Worm (Caenorhabditis elegans) whole organism, L2 larva: ENCODE results near the gene C53D6.10.

ENCODE experiments used
- C34F6.9 ChIP-seq: fragments of 150-350 bp; optimal IDR thresholded peaks from 2 replicates; lab custom pipeline; 2014; ENCODE audit warnings: missing biosample characterization, missing genetic modification characterization
- F13H6.1 ChIP-seq: sonication (generic microtip); optimal IDR thresholded peaks from 2 replicates; lab custom pipeline; 2016; ENCODE audit warnings: missing genetic modification characterization, missing compliant biosample characterization
- Y55F3AM.14 ChIP-seq: fragments of 200-800 bp; sonication (Bioruptor generic); optimal IDR thresholded peaks from 2 replicates; lab custom pipeline; 2018; ENCODE audit warnings: mild to moderate bottlenecking, missing genetic modification characterization, missing compliant biosample characterization
- ZK546.5 ChIP-seq: sonication (generic microtip); optimal IDR thresholded peaks from 2 replicates; lab custom pipeline; 2017; ENCODE audit warnings: missing biosample characterization, missing genetic modification characterization
- alr-1 ChIP-seq: fragments of 150-350 bp; optimal IDR thresholded peaks from 2 replicates; lab custom pipeline; 2014; ENCODE audit warnings: missing biosample characterization, missing genetic modification characterization
- ama-1 ChIP-seq: fragments of 150-350 bp; optimal IDR thresholded peaks from 2 replicates; lab custom pipeline; 2018; ENCODE audit warnings: inconsistent platforms
- blmp-1 ChIP-seq: sonication (generic microtip); optimal IDR thresholded peaks from 2 replicates; lab custom pipeline; 2017; ENCODE audit warnings: missing genetic modification characterization, mild to moderate bottlenecking, missing compliant biosample characterization, antibody characterized with exemption, moderate library complexity; ENCODE audit not compliant: insufficient read depth
- ceh-82 ChIP-seq: fragments of 150-350 bp; optimal IDR thresholded peaks from 2 replicates; lab custom pipeline; 2014; ENCODE audit warnings: missing biosample characterization, missing genetic modification characterization
- crh-2 ChIP-seq: sonication (generic microtip); optimal IDR thresholded peaks from 2 replicates; lab custom pipeline; 2017; ENCODE audit warnings: missing biosample characterization, missing genetic modification characterization
- egl-27 ChIP-seq: sonication (generic microtip); optimal IDR thresholded peaks from 3 replicates; lab custom pipeline; 2017; ENCODE audit warnings: missing biosample characterization, missing genetic modification reagents, missing genetic modification characterization
- elt-1 ChIP-seq: fragments of 150-350 bp; optimal IDR thresholded peaks from 2 replicates; lab custom pipeline; 2014; ENCODE audit warnings: missing biosample characterization, missing genetic modification characterization
- elt-3 ChIP-seq: sonication (generic microtip); optimal IDR thresholded peaks from 2 replicates; lab custom pipeline; 2017; ENCODE audit warnings: missing biosample characterization, missing genetic modification characterization
- fos-1 ChIP-seq: fragments of 150-350 bp; optimal IDR thresholded peaks from 2 replicates; lab custom pipeline; 2014; ENCODE audit warnings: missing biosample characterization, missing genetic modification characterization
- gmeb-1 ChIP-seq: fragments of 150-350 bp; optimal IDR thresholded peaks from 2 replicates; lab custom pipeline; 2014; ENCODE audit warnings: missing biosample characterization, missing genetic modification characterization
- lin-11 ChIP-seq: fragments of 150-350 bp; sonication (generic microtip); optimal IDR thresholded peaks from 2 replicates; lab custom pipeline; 2014; ENCODE audit warnings: missing biosample characterization, missing genetic modification characterization, inconsistent platforms, mixed read lengths
- lin-39 ChIP-seq: fragments of 150-350 bp; optimal IDR thresholded peaks from 2 replicates; lab custom pipeline; 2014; ENCODE audit warnings: missing biosample characterization, missing genetic modification reagents, missing genetic modification characterization
- lsy-2 ChIP-seq, 2 experiments: fragments of 150-350 bp in 1 of 2; sonication (generic microtip) in 1 of 2; optimal IDR thresholded peaks; 2 replicates each; lab custom pipeline; 2014 to 2017; ENCODE audit warnings: missing biosample characterization in 2 of 2, missing genetic modification characterization in 2 of 2
- mab-5 ChIP-seq: fragments of 150-350 bp; optimal IDR thresholded peaks from 2 replicates; lab custom pipeline; 2014; ENCODE audit warnings: missing biosample characterization, missing genetic modification characterization
- mbf-1 ChIP-seq: sonication (generic microtip); optimal IDR thresholded peaks from 2 replicates; lab custom pipeline; 2017; ENCODE audit warnings: missing biosample characterization, missing genetic modification characterization
- mdl-1 ChIP-seq, 2 experiments: fragments of 150-350 bp in 1 of 2; sonication (generic microtip) in 1 of 2; optimal IDR thresholded peaks; 2 replicates each; lab custom pipeline; 2017; ENCODE audit warnings: missing biosample characterization in 2 of 2, missing genetic modification characterization in 2 of 2
- nhr-10 ChIP-seq: sonication (generic microtip); optimal IDR thresholded peaks from 2 replicates; lab custom pipeline; 2017; ENCODE audit warnings: missing biosample characterization, missing genetic modification characterization
- nhr-129 ChIP-seq: fragments of 150-350 bp; optimal IDR thresholded peaks from 2 replicates; lab custom pipeline; 2014; ENCODE audit warnings: missing biosample characterization, missing genetic modification characterization
- nhr-21 ChIP-seq: fragments of 150-350 bp; optimal IDR thresholded peaks from 2 replicates; lab custom pipeline; 2014; ENCODE audit warnings: missing biosample characterization, missing genetic modification characterization
- nhr-23 ChIP-seq: fragments of 150-350 bp; optimal IDR thresholded peaks from 2 replicates; lab custom pipeline; 2014; ENCODE audit warnings: missing biosample characterization, missing genetic modification reagents, missing genetic modification characterization
- nhr-237 ChIP-seq: fragments of 150-350 bp; optimal IDR thresholded peaks from 2 replicates; lab custom pipeline; 2014; ENCODE audit warnings: missing biosample characterization, missing genetic modification characterization
- nhr-25 ChIP-seq: fragments of 150-350 bp; sonication (generic microtip); optimal IDR thresholded peaks from 3 replicates; lab custom pipeline; 2014; ENCODE audit warnings: missing biosample characterization, missing genetic modification characterization
- nhr-6 ChIP-seq: fragments of 150-350 bp; optimal IDR thresholded peaks from 2 replicates; lab custom pipeline; 2014; ENCODE audit warnings: missing biosample characterization, missing genetic modification characterization
- peb-1 ChIP-seq: fragments of 150-350 bp; optimal IDR thresholded peaks from 2 replicates; lab custom pipeline; 2014; ENCODE audit warnings: missing biosample characterization, missing genetic modification characterization
- skn-1 ChIP-seq: sonication (generic microtip); optimal IDR thresholded peaks from 2 replicates; lab custom pipeline; 2017; ENCODE audit warnings: missing biosample characterization, missing genetic modification characterization
- sma-3 ChIP-seq: sonication (generic microtip); optimal IDR thresholded peaks from 2 replicates; lab custom pipeline; 2016; ENCODE audit warnings: missing genetic modification reagents, missing genetic modification characterization, missing compliant biosample characterization
- sma-9 ChIP-seq, 2 experiments: fragments of 150-350 bp in 1 of 2; sonication (generic microtip) in 1 of 2; optimal IDR thresholded peaks; 2 replicates each; lab custom pipeline; 2014 to 2016; ENCODE audit warnings: missing genetic modification characterization in 2 of 2, mild to moderate bottlenecking in 1 of 2, missing biosample characterization in 1 of 2, missing compliant biosample characterization in 1 of 2, missing genetic modification reagents in 1 of 2, moderate library complexity in 1 of 2
- snpc-4 ChIP-seq: fragments of 150-350 bp; optimal IDR thresholded peaks from 2 replicates; lab custom pipeline; 2014; ENCODE audit warnings: missing biosample characterization, missing genetic modification characterization
- unc-39 ChIP-seq: fragments of 150-350 bp; optimal IDR thresholded peaks from 2 replicates; lab custom pipeline; 2014; ENCODE audit warnings: missing biosample characterization, missing genetic modification characterization
- unc-55 ChIP-seq: fragments of 150-350 bp; sonication (generic microtip); optimal IDR thresholded peaks from 3 replicates; lab custom pipeline; 2014; ENCODE audit warnings: missing biosample characterization, missing genetic modification reagents, missing genetic modification characterization
- unc-62 ChIP-seq: fragments of 150-350 bp; optimal IDR thresholded peaks from 2 replicates; lab custom pipeline; 2014; ENCODE audit warnings: missing biosample characterization, missing genetic modification reagents, missing genetic modification characterization
- zag-1 ChIP-seq: fragments of 150-350 bp; optimal IDR thresholded peaks from 2 replicates; lab custom pipeline; 2014; ENCODE audit warnings: missing biosample characterization, missing genetic modification characterization
- ztf-11 ChIP-seq: sonication (generic microtip); optimal IDR thresholded peaks from 2 replicates; lab custom pipeline; 2017; ENCODE audit warnings: missing biosample characterization, missing genetic modification characterization
- ztf-4 ChIP-seq: fragments of 150-350 bp; optimal IDR thresholded peaks from 2 replicates; lab custom pipeline; 2014; ENCODE audit warnings: missing biosample characterization, missing genetic modification characterization

C53D6.10 gene

ce11 chrIV:9034340-9034739 is at the start of gene C53D6.10:
TSS of gene C53D6.10 (minus strand) at chrIV:9034440.
- no peak for TF ChIP-seq nhr-129 (tag; lab: Kevin White, UChicago)
- no peak for TF ChIP-seq fos-1
- TF ChIP-seq unc-39 = no peak
- no peak for TF ChIP-seq mbf-1 (tag; lab: Kevin White, UChicago)
- no peak for TF ChIP-seq elt-1 (tag; lab: Kevin White, UChicago)
- no peak for TF ChIP-seq alr-1 (tag; lab: Kevin White, UChicago)
- TF ChIP-seq nhr-6 (tag; lab: Kevin White, UChicago) = no peak
- no peak for TF ChIP-seq elt-3
- TF ChIP-seq unc-62 = no peak
- no peak for TF ChIP-seq zag-1 (tag; lab: Kevin White, UChicago)
- no peak for TF ChIP-seq ztf-4 (tag; lab: Kevin White, UChicago)
- TF ChIP-seq ztf-11 (tag; lab: Kevin White, UChicago) = no peak
- no peak for TF ChIP-seq ceh-82 (tag; lab: Kevin White, UChicago)

- no peak for TF ChIP-seq lsy-2 (tag; optimal IDR thresholded peaks at IDR 0.05; lab: Kevin White, UChicago)
- no peak for TF ChIP-seq skn-1
- no peak for TF ChIP-seq nhr-25 (tag; lab: Kevin White, UChicago)
- TF ChIP-seq egl-27 (tag; lab: Kevin White, UChicago) = no peak
Observed at ce11 chrIV:9082055-9082454, 47.8 kb upstream of the C53D6.10 start, which contains the start of gene twk-8. TSS of gene twk-8 (plus strand) at chrIV:9082355.

ce11 chrIV:9080201-9080600 is 46.0 kb upstream of the C53D6.10 start:
- peak; percentile 24 for TF ChIP-seq C34F6.9
- no peak for TF ChIP-seq nhr-6 (tag; lab: Kevin White, UChicago)
- peak; percentile 50 for TF ChIP-seq nhr-129 (tag; lab: Kevin White, UChicago)
- TF ChIP-seq sma-9 (GFP tag; optimal IDR thresholded peaks at IDR 0.05; lab: Kevin White, UChicago) = peak; percentile 52
- TF ChIP-seq sma-9 (tag; optimal IDR thresholded peaks at IDR 0.05; lab: Kevin White, UChicago) = no peak
- no peak for TF ChIP-seq mdl-1 (tag; optimal IDR thresholded peaks at IDR 0.05; lab: Kevin White, UChicago)
- TF ChIP-seq peb-1 (tag; lab: Kevin White, UChicago) = no peak
- TF ChIP-seq nhr-237 (tag; lab: Kevin White, UChicago) = no peak
- no peak for TF ChIP-seq ama-1 (lab: Kevin White, UChicago)
- TF ChIP-seq F13H6.1 (tag; lab: Kevin White, UChicago) = peak; percentile 70
- TF ChIP-seq alr-1 (tag; lab: Kevin White, UChicago) = no peak
- peak in 1 of 2 experiments; percentile 36 for TF ChIP-seq lsy-2 (tag; optimal IDR thresholded peaks at IDR 0.05; lab: Kevin White, UChicago)

- peak in 1 of 2 experiments; percentile 26 for TF ChIP-seq lsy-2 (tag; optimal IDR thresholded peaks at IDR 0.05; lab: Kevin White, UChicago)
- peak; percentile 19 for TF ChIP-seq sma-9 (GFP tag; optimal IDR thresholded peaks at IDR 0.05; lab: Kevin White, UChicago)
- no peak for TF ChIP-seq sma-9 (tag; optimal IDR thresholded peaks at IDR 0.05; lab: Kevin White, UChicago)
- TF ChIP-seq C34F6.9 = peak; percentile 11
- no peak for TF ChIP-seq crh-2 (tag; lab: Kevin White, UChicago)
- TF ChIP-seq unc-62 = no peak
- TF ChIP-seq nhr-129 (tag; lab: Kevin White, UChicago) = peak; percentile 36
Observed at ce11 chrIV:9079330-9079729, 45.1 kb upstream of the C53D6.10 start.

- TF ChIP-seq nhr-23 (tag; lab: Kevin White, UChicago) = no peak
Observed at ce11 chrIV:9078469-9078868, 44.2 kb upstream of the C53D6.10 start, which contains the start of gene mans-4. TSS of gene mans-4 (minus strand) at chrIV:9078569.

ce11 chrIV:9074244-9074723 is 40.0 kb upstream of the C53D6.10 start, which contains the start of gene mppb-1:
TSS of gene mppb-1 (plus strand) at chrIV:9074673.
- TF ChIP-seq C34F6.9 = peak; percentile 85
- peak; percentile 87 for TF ChIP-seq sma-3 (GFP tag; lab: Kevin White, UChicago)
- TF ChIP-seq fos-1 = peak; percentile 51
- TF ChIP-seq ceh-82 (tag; lab: Kevin White, UChicago) = no peak
- TF ChIP-seq ztf-4 (tag; lab: Kevin White, UChicago) = peak; percentile 67
- peak; percentile 1 for TF ChIP-seq egl-27 (tag; lab: Kevin White, UChicago)
- TF ChIP-seq alr-1 (tag; lab: Kevin White, UChicago) = no peak
- no peak for TF ChIP-seq nhr-237 (tag; lab: Kevin White, UChicago)
- no peak for TF ChIP-seq nhr-23 (tag; lab: Kevin White, UChicago)
- peak; percentile 77 for TF ChIP-seq F13H6.1 (tag; lab: Kevin White, UChicago)
- TF ChIP-seq Y55F3AM.14 (GFP tag; lab: Kevin White, UChicago) = peak; percentile 26
- TF ChIP-seq lin-11 (tag; lab: Kevin White, UChicago) = peak; percentile 65
- no peak for TF ChIP-seq unc-39
- TF ChIP-seq skn-1 = peak; percentile 18
- TF ChIP-seq lin-39 (tag; lab: Kevin White, UChicago) = no peak
- TF ChIP-seq nhr-21 (tag; lab: Kevin White, UChicago) = peak; percentile 64
- no peak for TF ChIP-seq nhr-10
- no peak for TF ChIP-seq nhr-6 (tag; lab: Kevin White, UChicago)
- peak; percentile 84 for TF ChIP-seq nhr-25 (tag; lab: Kevin White, UChicago)
- peak; percentile 92 for TF ChIP-seq sma-9 (GFP tag; optimal IDR thresholded peaks at IDR 0.05; lab: Kevin White, UChicago)
- no peak for TF ChIP-seq sma-9 (tag; optimal IDR thresholded peaks at IDR 0.05; lab: Kevin White, UChicago)
- peak; percentile 60 for TF ChIP-seq mab-5 (tag; lab: Kevin White, UChicago)
- peak; percentile 96 for TF ChIP-seq gmeb-1 (tag; lab: Kevin White, UChicago)
- peak; percentile 95 for TF ChIP-seq blmp-1
- TF ChIP-seq nhr-129 (tag; lab: Kevin White, UChicago) = peak; percentile 65
- peak; percentile 75 for TF ChIP-seq crh-2 (tag; lab: Kevin White, UChicago)
- peak; percentile 91 for TF ChIP-seq unc-55 (GFP tag; lab: Kevin White, UChicago)
- no peak for TF ChIP-seq ZK546.5 (tag; lab: Kevin White, UChicago)
- TF ChIP-seq snpc-4 (tag; lab: Kevin White, UChicago) = peak; percentile 23
- peak; percentile 28 for TF ChIP-seq zag-1 (tag; lab: Kevin White, UChicago)
